Worm (Caenorhabditis elegans): Measurements from ENCODE around the gene C01G5.25.

C01G5.25 gene

DNA sequence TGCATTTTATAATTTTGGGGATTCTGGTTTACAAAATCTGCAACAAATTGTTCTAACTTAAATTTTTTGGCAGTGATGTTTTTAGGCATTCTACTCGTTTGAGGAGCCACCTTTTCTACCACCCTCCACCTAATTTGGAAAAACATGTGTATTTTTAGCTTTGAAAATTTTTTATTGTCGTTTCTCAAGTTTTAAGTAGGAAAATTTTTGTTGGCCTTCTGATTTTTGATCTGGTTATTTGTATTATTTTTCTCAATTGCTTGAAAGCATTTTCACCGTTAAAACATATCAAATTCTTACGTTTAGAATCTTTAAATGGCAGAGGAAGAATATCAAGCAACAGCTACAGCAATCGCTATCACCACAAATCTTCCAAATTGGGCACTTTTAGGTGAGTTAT lies 23.6 kb upstream of the C01G5.25 start, which contains the start of gene C01G5.7:
Gene C01G5.7 (plus strand): TSS at position 301 of the 400 bp plus-strand sequence.
- no peak for TF ChIP-seq flt-1 (GFP tag; IDR thresholded peaks at IDR 0.05)
- no peak for TF ChIP-seq cog-1 (tag; optimal IDR thresholded peaks at IDR 0.05)
- no peak for TF ChIP-seq klf-2 (GFP tag; conservative IDR thresholded peaks at IDR 0.05)
- no peak for TF ChIP-seq ref-1 (GFP tag; conservative IDR thresholded peaks at IDR 0.05)
- TF ChIP-seq med-1 (GFP tag; optimal IDR thresholded peaks at IDR 0.05; ENCODE audit: insufficient read depth) = no peak
- TF ChIP-seq tab-1 (GFP tag; IDR thresholded peaks at IDR 0.05) = no peak
- no peak for TF ChIP-seq ztf-23 (GFP tag; IDR thresholded peaks at IDR 0.05)
- no peak for TF ChIP-seq ztf-29 (GFP tag; IDR thresholded peaks at IDR 0.05)
- TF ChIP-seq T22C8.4 (GFP tag; IDR thresholded peaks at IDR 0.05) = no peak

DNA sequence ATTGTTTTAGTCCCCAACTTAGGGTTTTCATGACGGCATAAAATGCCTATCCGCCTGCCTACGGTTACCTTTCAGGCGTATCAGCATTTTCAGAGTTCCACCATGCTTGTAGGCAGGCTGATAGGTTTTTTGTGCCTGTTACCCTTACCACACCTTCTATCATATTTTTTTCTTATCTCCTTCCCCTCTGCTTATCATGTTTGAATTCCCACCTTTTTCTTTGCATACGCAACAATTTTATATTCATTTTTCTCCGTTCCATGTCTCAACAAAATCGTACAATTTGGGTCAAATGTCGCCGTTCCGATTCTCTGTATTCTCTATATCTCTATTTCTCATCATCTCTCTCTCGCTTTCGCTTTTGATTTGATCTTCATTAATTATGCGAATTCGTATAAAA lies 21.9 kb upstream of the C01G5.25 start, which contains the start of gene C01G5.9:
Gene C01G5.9 (plus strand): TSS at position 301 of the 400 bp plus-strand sequence.
- TF ChIP-seq cog-1 (tag; optimal IDR thresholded peaks at IDR 0.05) (no peak), med-1 (GFP tag; optimal IDR thresholded peaks at IDR 0.05; ENCODE audit: insufficient read depth) (no peak)

DNA sequence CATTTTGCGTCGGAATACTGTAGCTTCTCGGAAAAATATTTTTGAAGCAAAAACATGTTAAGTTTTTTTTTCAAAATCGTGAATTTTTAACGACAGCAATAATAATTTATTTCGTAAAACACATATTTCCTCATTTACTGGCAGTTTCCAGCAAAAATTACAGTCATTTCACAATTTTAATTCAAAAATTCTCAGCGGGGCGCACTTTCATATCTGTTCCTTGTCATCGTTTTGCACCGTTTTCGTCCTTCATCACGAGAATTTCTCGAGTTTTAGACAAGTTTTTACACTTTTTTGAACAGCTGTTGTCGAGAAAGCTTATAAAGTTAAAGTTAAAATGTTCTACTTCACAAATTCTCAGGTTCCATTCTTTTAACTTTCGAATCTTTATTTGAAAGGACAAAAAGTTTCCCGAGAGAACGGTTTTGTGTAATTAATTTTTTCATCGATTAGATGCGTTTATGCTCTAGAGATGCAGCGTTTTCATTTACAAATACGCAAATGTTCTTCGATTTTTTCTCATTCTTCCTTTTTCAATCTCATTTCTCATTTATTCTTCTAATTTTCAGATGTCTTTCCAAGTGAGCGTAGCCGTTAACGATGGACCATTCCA lies 19.1 kb upstream of the C01G5.25 start, which contains the start of gene ddi-1:
Gene ddi-1 (plus strand): TSS at position 563 of the 613 bp plus-strand sequence.
- TF ChIP-seq ztf-29 (GFP tag; IDR thresholded peaks at IDR 0.05) (no peak), tab-1 (GFP tag; IDR thresholded peaks at IDR 0.05) (no peak)

DNA sequence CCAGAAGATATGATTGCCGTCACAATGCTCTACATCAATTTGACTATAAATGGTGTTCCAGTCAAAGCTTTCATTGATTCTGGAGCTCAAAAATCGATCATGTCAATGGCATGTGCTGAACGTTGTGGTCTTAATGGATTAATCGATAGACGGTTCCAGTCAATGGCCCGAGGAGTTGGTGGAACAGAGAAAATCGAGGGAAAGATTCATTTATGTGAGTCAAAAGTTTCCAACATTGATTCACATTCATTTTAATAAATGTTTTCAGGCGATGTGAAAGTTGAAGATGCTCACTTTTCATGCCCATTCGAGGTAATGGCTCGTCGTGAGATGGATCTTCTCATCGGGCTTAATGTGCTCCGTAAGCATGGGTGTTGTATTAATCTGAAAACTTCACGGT lies 17.7 kb upstream of the C01G5.25 start:
- no peak for TF ChIP-seq cog-1 (tag; optimal IDR thresholded peaks at IDR 0.05)
- TF ChIP-seq ztf-23 (GFP tag; IDR thresholded peaks at IDR 0.05) = no peak
- TF ChIP-seq flt-1 (GFP tag; IDR thresholded peaks at IDR 0.05) = no peak
- no peak for TF ChIP-seq med-1 (GFP tag; optimal IDR thresholded peaks at IDR 0.05; ENCODE audit: insufficient read depth)
- no peak for TF ChIP-seq klf-2 (GFP tag; conservative IDR thresholded peaks at IDR 0.05)
- TF ChIP-seq T22C8.4 (GFP tag; IDR thresholded peaks at IDR 0.05) = no peak
- TF ChIP-seq tab-1 (GFP tag; IDR thresholded peaks at IDR 0.05) = no peak
- no peak for TF ChIP-seq ztf-29 (GFP tag; IDR thresholded peaks at IDR 0.05)
- no peak for TF ChIP-seq ref-1 (GFP tag; conservative IDR thresholded peaks at IDR 0.05)

DNA sequence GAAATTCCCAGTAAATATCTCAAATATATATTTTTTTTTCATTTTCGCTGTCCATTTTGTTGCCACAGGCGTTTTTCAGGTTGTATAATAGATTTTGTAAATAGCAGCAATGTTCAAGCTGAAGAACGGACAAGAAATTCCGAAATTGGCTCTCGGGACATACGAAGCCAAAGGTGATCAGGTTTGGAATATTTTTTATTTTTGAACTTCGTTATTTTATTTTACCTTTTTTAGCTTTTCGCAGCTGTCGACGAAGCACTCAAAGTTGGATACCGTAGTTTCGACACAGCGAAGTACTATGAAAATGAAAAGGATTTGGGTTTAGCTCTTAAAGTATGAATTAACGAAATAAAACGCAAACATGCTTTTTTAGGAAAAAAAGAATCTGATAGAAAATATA lies 17.0 kb upstream of the C01G5.25 start, which contains the start of gene C01G5.5:
Gene C01G5.5 (plus strand): TSS at position 80 of the 400 bp plus-strand sequence.
- TF ChIP-seq T22C8.4 (GFP tag; IDR thresholded peaks at IDR 0.05) (no peak), flt-1 (GFP tag; IDR thresholded peaks at IDR 0.05) (no peak), tab-1 (GFP tag; IDR thresholded peaks at IDR 0.05) (no peak), ref-1 (GFP tag; conservative IDR thresholded peaks at IDR 0.05) (no peak), med-1 (GFP tag; optimal IDR thresholded peaks at IDR 0.05; ENCODE audit: insufficient read depth) (no peak), ztf-29 (GFP tag; IDR thresholded peaks at IDR 0.05) (no peak), ztf-23 (GFP tag; IDR thresholded peaks at IDR 0.05) (no peak), cog-1 (tag; optimal IDR thresholded peaks at IDR 0.05) (no peak), klf-2 (GFP tag; conservative IDR thresholded peaks at IDR 0.05) (no peak)

DNA sequence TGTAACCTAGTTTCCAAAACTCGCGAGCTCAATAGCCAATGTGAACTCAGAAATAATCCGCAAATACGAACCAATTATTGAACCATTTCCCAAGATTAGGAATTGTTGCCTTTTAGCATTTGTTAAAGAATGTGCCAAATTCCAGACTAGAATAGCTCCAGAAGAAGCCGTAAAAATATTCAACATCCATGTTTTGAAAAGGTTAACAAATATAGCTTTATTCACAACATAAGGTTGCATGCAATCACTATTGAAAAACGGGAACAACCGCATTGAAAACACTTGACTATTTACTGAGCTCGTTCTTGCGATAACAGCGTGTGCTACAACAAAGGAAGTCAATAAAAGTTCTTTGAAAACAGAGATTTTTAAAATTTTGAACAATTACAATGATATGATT lies 15.0 kb upstream of the C01G5.25 start:
- TF ChIP-seq klf-2 (GFP tag; conservative IDR thresholded peaks at IDR 0.05) (no peak), ztf-29 (GFP tag; IDR thresholded peaks at IDR 0.05) (no peak), T22C8.4 (GFP tag; IDR thresholded peaks at IDR 0.05) (no peak), tab-1 (GFP tag; IDR thresholded peaks at IDR 0.05) (no peak), ztf-23 (GFP tag; IDR thresholded peaks at IDR 0.05) (no peak), flt-1 (GFP tag; IDR thresholded peaks at IDR 0.05) (no peak), ref-1 (GFP tag; conservative IDR thresholded peaks at IDR 0.05) (no peak), med-1 (GFP tag; optimal IDR thresholded peaks at IDR 0.05; ENCODE audit: insufficient read depth) (no peak), cog-1 (tag; optimal IDR thresholded peaks at IDR 0.05) (no peak)

DNA sequence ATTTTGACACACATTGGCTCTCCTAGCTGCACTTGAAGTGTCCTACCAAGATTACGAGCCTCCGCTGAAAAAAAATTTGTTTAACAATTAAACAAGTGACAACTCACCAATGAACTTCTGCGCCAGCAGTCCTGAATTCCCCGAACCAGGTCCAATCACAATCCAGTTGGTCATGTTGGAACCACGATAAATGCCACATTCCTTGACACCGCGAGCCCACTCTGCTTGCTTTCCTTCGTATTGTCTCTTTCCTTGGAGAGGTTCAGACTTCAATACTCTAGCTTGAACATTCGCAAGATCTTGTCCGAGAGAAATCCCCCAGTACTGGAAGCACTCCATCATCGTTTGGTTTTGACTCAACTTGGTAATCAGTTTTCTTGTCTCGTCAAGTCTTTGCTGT lies 13.3 kb upstream of the C01G5.25 start:
- no peak for TF ChIP-seq med-1 (GFP tag; optimal IDR thresholded peaks at IDR 0.05; ENCODE audit: insufficient read depth)
- TF ChIP-seq klf-2 (GFP tag; conservative IDR thresholded peaks at IDR 0.05) = no peak
- no peak for TF ChIP-seq flt-1 (GFP tag; IDR thresholded peaks at IDR 0.05)
- TF ChIP-seq ref-1 (GFP tag; conservative IDR thresholded peaks at IDR 0.05) = no peak
- TF ChIP-seq cog-1 (tag; optimal IDR thresholded peaks at IDR 0.05) = no peak
- no peak for TF ChIP-seq T22C8.4 (GFP tag; IDR thresholded peaks at IDR 0.05)
- TF ChIP-seq tab-1 (GFP tag; IDR thresholded peaks at IDR 0.05) = no peak
- no peak for TF ChIP-seq ztf-23 (GFP tag; IDR thresholded peaks at IDR 0.05)
- TF ChIP-seq ztf-29 (GFP tag; IDR thresholded peaks at IDR 0.05) = no peak

DNA sequence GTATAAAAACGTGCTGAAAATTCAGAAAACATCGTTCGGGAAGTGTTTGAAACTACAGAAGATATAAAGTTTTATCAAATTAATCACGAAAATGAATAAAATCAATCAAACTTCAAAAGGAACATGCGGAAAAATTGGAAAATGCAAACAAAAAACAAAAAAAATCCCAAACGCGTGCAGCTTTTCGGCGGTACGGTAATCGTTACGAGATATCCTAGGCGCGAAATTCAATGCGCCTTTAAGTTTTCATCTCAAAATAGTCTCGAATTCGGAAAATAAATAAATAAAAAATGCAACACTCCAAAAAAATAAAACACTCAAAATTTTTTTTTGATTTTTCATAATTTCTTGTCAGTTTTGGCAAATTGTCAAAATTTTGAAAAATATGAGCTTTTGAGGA lies 11.7 kb upstream of the C01G5.25 start:
- TF ChIP-seq ztf-29 (GFP tag; IDR thresholded peaks at IDR 0.05) (no peak), cog-1 (tag; optimal IDR thresholded peaks at IDR 0.05) (no peak), ztf-23 (GFP tag; IDR thresholded peaks at IDR 0.05) (no peak), flt-1 (GFP tag; IDR thresholded peaks at IDR 0.05) (no peak), med-1 (GFP tag; optimal IDR thresholded peaks at IDR 0.05; ENCODE audit: insufficient read depth) (no peak), tab-1 (GFP tag; IDR thresholded peaks at IDR 0.05) (no peak), klf-2 (GFP tag; conservative IDR thresholded peaks at IDR 0.05) (no peak), T22C8.4 (GFP tag; IDR thresholded peaks at IDR 0.05) (no peak), ref-1 (GFP tag; conservative IDR thresholded peaks at IDR 0.05) (no peak)

DNA sequence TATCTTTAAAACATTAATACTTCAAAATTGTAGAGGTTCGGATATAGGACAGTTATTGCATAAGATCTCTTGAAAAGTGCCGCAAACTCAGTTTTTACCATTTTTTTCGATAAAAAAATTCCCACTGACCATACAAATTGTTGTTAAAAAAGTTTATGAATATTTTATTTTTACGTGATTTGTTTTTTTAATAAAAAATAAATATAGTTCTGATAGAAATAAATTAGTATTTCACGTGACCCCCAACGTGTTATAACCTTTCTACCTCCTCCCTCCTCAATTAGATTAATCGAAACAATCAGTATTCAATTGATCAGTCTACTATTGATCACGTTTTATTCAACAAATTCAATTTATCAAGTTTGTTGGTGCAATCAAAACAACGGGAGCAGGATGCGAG lies 10.0 kb upstream of the C01G5.25 start, which contains the start of gene C01G5.4:
Gene C01G5.4 (plus strand): TSS at position 301 of the 400 bp plus-strand sequence.
- TF ChIP-seq ztf-29 (GFP tag; IDR thresholded peaks at IDR 0.05) (no peak), cog-1 (tag; optimal IDR thresholded peaks at IDR 0.05) (no peak), ztf-23 (GFP tag; IDR thresholded peaks at IDR 0.05) (no peak), T22C8.4 (GFP tag; IDR thresholded peaks at IDR 0.05) (no peak), med-1 (GFP tag; optimal IDR thresholded peaks at IDR 0.05; ENCODE audit: insufficient read depth) (no peak), ref-1 (GFP tag; conservative IDR thresholded peaks at IDR 0.05) (no peak), flt-1 (GFP tag; IDR thresholded peaks at IDR 0.05) (no peak), klf-2 (GFP tag; conservative IDR thresholded peaks at IDR 0.05) (no peak), tab-1 (GFP tag; IDR thresholded peaks at IDR 0.05) (no peak)

DNA sequence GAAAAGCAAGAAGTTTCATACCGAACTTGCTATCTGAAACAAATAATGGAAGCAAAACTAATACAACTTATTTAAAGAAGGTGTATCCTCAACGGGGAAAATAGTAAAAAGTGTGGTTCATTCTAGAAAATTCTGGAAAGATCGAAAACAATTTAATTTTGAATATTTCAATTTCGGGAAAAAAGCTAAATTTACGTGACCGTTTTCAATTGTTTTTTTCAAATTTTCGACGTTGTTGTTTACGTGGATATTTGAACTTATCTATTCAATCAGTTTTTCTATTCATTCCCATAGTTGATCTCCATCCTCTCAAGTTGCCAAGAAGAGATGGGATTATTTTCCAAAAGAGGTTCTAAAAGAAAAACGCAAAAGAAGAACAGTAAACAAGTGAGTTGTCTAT lies 5.6 kb upstream of the C01G5.25 start, which contains the start of gene C01G5.3:
Gene C01G5.3 (plus strand): TSS at position 301 of the 400 bp plus-strand sequence.
- TF ChIP-seq ztf-23 (GFP tag; IDR thresholded peaks at IDR 0.05) (no peak), tab-1 (GFP tag; IDR thresholded peaks at IDR 0.05) (no peak), klf-2 (GFP tag; conservative IDR thresholded peaks at IDR 0.05) (no peak), med-1 (GFP tag; optimal IDR thresholded peaks at IDR 0.05; ENCODE audit: insufficient read depth) (no peak), ztf-29 (GFP tag; IDR thresholded peaks at IDR 0.05) (no peak), flt-1 (GFP tag; IDR thresholded peaks at IDR 0.05) (no peak), cog-1 (tag; optimal IDR thresholded peaks at IDR 0.05) (no peak), ref-1 (GFP tag; conservative IDR thresholded peaks at IDR 0.05) (no peak), T22C8.4 (GFP tag; IDR thresholded peaks at IDR 0.05) (no peak)
